Worm (Caenorhabditis elegans): ENCODE measurements around the gene nhr-182.

ce11 chrV:2225130-2225529 is 34.6 kb downstream of the nhr-182 start, which contains the start of gene nhr-103:
- TF ChIP-seq tab-1 (GFP tag; IDR thresholded peaks at IDR 0.05) (no peak), med-1 (GFP tag; optimal IDR thresholded peaks at IDR 0.05; ENCODE audit: insufficient read depth) (no peak), flt-1 (GFP tag; IDR thresholded peaks at IDR 0.05) (no peak)
